Fruit fly (Drosophila melanogaster) S2 (cell line): ENCODE data around the gene Mcm6.

Experiments used
- CG8478 ChIP-seq: fragments of >200 bp; optimal IDR thresholded peaks from 2 replicates; lab custom pipeline; 2018
- CTCF ChIP-seq, 2 experiments: fragments of >200 bp; optimal IDR thresholded peaks; 2 replicates each; lab custom pipeline; 2018

DNA sequence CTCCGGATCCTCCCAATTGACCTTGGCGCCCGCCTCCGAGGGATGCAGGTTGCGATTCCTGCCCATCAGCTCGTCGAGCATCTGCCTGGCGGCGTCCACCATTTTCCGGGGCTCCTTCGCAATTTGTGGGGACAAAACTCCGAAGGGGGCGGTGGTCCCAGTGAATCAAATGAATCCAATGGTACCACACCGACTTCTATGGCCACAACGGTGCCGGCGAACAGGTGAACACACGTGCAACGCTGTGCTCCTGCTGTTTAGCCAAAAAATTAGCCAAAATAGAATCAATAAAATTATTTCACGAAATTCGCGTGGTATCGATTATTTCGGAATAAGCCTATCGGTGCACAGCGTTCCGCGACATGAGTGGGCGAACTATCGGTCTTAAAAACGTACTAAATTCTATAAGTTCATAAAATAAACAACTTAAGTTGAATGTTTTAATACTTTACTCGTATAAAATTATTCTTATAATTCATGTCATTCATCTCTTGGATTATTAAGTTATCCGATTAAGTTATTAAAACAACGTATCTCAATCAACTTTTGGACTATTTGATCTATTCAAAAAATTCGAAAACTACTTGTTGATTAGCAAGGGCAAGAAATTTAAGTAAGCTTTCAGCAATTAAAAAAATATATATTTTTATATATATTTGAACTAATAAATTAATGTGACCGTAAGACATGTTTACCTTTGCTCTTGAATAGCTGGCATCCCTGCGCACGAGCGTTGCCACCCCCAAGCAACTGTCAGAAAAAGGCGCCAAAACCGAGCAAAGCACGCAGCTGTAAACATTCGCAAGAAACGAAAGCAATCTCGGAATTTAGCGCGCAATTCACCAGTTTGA lies at the start of gene Mcm6, which contains the start of gene CG3198:
- TF ChIP-seq CG8478 (lab: Kevin White, UChicago) (no peak), CTCF (optimal IDR thresholded peaks at IDR 0.05; lab: Kevin White, UChicago) (no peak)
